Worm (Caenorhabditis elegans) whole organism, L3 larva: Measurements from ENCODE around the gene zzz-1.

Experiments
- aly-2 ChIP-seq: fragments of 150-350 bp; optimal IDR thresholded peaks from 2 replicates; lab custom pipeline; 2014; ENCODE audit warnings: missing biosample characterization, missing genetic modification characterization
- ama-1 ChIP-seq: fragments of 150-350 bp; optimal IDR thresholded peaks from 2 replicates; lab custom pipeline; 2018
- ceh-82 ChIP-seq: fragments of 150-350 bp; optimal IDR thresholded peaks from 2 replicates; lab custom pipeline; 2014; ENCODE audit warnings: missing biosample characterization, missing genetic modification characterization
- elt-3 ChIP-seq, 3 experiments: fragments of 150-350 bp in 1 of 3; sonication (generic microtip) in 2 of 3; optimal IDR thresholded peaks; 2 replicates in 2 of 3; 4 replicates in 1 of 3; lab custom pipeline; 2014 to 2017; ENCODE audit warnings: missing biosample characterization in 3 of 3, missing genetic modification characterization in 3 of 3
- fos-1 ChIP-seq: fragments of 150-350 bp; optimal IDR thresholded peaks from 2 replicates; lab custom pipeline; 2014; ENCODE audit warnings: missing biosample characterization, missing genetic modification characterization
- mdl-1 ChIP-seq: fragments of 150-350 bp; optimal IDR thresholded peaks from 2 replicates; lab custom pipeline; 2014; ENCODE audit warnings: missing biosample characterization, missing genetic modification characterization
- nhr-11 ChIP-seq: fragments of 150-350 bp; optimal IDR thresholded peaks from 2 replicates; lab custom pipeline; 2014; ENCODE audit warnings: missing biosample characterization, missing genetic modification characterization
- nhr-28 ChIP-seq: fragments of 150-350 bp; optimal IDR thresholded peaks from 2 replicates; lab custom pipeline; 2014; ENCODE audit warnings: missing biosample characterization, missing genetic modification characterization
- unc-62 ChIP-seq: fragments of 150-350 bp; sonication (generic microtip); optimal IDR thresholded peaks from 4 replicates; lab custom pipeline; 2014; ENCODE audit warnings: missing biosample characterization, missing genetic modification reagents, missing genetic modification characterization

- no peak for TF ChIP-seq unc-62 (GFP tag; lab: Kevin White, UChicago)
- no peak for TF ChIP-seq ama-1 (lab: Kevin White, UChicago)
- TF ChIP-seq aly-2 (tag; lab: Kevin White, UChicago), result no peak
- TF ChIP-seq nhr-28 (tag; lab: Kevin White, UChicago), result no peak
- TF ChIP-seq nhr-11 (tag; lab: Kevin White, UChicago), result no peak
- TF ChIP-seq elt-3 (tag; optimal IDR thresholded peaks at IDR 0.05; lab: Kevin White, UChicago), result no peak
- TF ChIP-seq mdl-1 (tag; lab: Kevin White, UChicago), result no peak
- no peak for TF ChIP-seq fos-1
- TF ChIP-seq ceh-82 (tag; lab: Kevin White, UChicago), result no peak
Observed at ce11 chrV:10880138-10880882, 28.7 kb downstream of the zzz-1 start, which contains the start of gene F32D8.1.
